Worm (Caenorhabditis elegans): Measurements from ENCODE around the gene skr-16.

The skr-16 gene

DNA sequence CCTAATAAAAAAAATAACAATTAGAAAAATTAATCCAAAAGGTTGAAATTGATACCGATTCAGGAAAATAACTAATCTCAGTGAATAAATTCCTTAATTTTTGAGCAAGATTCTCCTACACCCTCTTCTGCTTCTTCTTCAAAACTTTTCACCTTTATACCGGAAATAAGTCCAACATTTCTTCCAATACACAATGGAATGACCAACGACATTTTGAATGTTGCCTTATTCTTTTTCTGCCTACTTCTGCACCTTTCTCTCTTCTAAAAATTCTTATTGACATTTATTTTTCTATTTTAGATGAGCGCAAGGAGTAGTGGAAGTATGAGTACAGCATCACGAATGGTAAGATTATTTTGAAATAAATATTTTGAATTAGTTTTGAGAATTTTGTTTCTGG is 28.3 kb downstream of the skr-16 start, which contains the start of gene unc-8:
TSS of gene unc-8 (plus strand) at position 301 of the 400 bp plus-strand sequence.
- TF ChIP-seq pax-3 (tag; optimal IDR thresholded peaks at IDR 0.05) (no peak), fkh-8 (tag; optimal IDR thresholded peaks at IDR 0.05) (no peak), mab-9 (GFP tag; IDR thresholded peaks at IDR 0.05) (no peak), lin-15B (tag; optimal IDR thresholded peaks at IDR 0.05) (no peak), ztf-4 (tag; optimal IDR thresholded peaks at IDR 0.05) (no peak), nhr-90 (tag; optimal IDR thresholded peaks at IDR 0.05; ENCODE audit: poor library complexity) (no peak), blmp-1 (tag; optimal IDR thresholded peaks at IDR 0.05) (no peak)

DNA sequence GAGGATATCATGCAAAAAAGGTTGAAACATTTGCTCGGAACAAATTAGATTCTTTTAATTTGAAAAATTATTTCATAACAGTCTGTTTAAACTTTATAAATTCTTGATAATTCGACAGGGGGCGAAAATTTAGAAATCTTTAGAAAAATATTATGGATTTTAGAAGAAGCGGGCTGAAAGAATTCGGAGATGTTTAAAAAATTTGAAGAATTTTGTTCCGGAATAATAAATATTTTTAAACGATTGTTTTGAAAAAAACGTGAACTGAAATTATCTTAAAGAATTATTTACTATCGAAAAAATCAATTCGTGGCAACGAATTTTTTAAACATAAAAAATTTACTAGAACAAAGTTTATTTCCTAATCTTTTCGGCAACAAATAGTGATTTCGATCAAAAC is 35.2 kb downstream of the skr-16 start, which contains the start of gene R13A1.3:
TSS of gene R13A1.3 (plus strand) at position 301 of the 400 bp plus-strand sequence.
- TF ChIP-seq unc-86 (tag; optimal IDR thresholded peaks at IDR 0.05) (no peak), lin-13 (GFP tag; optimal IDR thresholded peaks at IDR 0.05) (no peak), grh-1 (GFP tag; IDR thresholded peaks at IDR 0.05) (no peak), hlh-4 (tag; optimal IDR thresholded peaks at IDR 0.05) (no peak), F16B12.6 (tag; optimal IDR thresholded peaks at IDR 0.05) (no peak)

DNA sequence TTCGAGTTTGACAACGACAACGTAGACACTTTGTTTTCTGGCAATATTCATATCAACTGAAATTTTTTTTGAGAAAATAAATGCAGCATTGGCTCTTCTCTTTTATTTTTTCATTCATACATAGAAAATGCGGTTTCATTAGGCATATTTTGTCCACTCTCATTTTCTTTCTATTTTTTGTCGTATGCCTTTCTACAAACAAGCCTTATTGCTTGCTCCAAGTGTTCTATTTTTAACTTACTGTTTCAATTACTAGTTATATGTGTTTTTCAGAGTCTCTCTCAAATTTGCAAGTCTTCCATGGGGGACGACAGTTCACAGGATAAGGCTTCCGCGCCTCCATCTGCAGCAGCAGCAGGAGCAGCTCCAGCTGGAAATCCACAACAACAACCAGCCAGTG is 37.5 kb downstream of the skr-16 start, which contains the start of gene kcc-1:
TSS of gene kcc-1 (plus strand) at position 301 of the 400 bp plus-strand sequence.
- no peak for TF ChIP-seq fkh-4 (tag; optimal IDR thresholded peaks at IDR 0.05; ENCODE audit: borderline replicate concordance)
- no peak for TF ChIP-seq skn-1 (tag; optimal IDR thresholded peaks at IDR 0.05)
- TF ChIP-seq elt-2 (tag; optimal IDR thresholded peaks at IDR 0.05): no peak

DNA sequence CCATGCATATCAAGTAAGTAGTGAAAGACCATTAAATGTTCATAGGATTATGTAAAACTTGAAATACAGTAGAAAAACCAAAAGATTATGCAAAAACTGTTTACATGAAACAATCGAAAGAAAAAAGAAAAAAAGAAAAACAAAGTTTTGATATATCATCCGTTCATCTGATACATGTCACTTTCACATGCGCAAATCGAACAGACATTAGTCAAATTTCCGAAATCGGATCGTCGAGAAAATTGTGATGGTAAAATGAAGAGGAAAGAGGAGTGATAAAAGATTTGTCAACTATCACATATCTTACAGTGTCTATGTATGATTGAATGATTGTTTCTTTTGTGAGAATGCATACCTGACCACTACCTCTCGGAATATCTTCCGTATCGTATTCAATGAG is 40.5 kb downstream of the skr-16 start:
- no peak for TF ChIP-seq elt-3 (tag; optimal IDR thresholded peaks at IDR 0.05)
- peak; percentile 90 for TF ChIP-seq blmp-1 (tag; optimal IDR thresholded peaks at IDR 0.05)
- no peak for TF ChIP-seq zag-1 (tag; optimal IDR thresholded peaks at IDR 0.05)
- TF ChIP-seq C16A3.4 (tag; optimal IDR thresholded peaks at IDR 0.05): no peak
- TF ChIP-seq egl-13 (tag; optimal IDR thresholded peaks at IDR 0.05): no peak
- no peak for TF ChIP-seq lin-39 (tag; optimal IDR thresholded peaks at IDR 0.05)
- no peak for TF ChIP-seq snu-23 (GFP tag; optimal IDR thresholded peaks at IDR 0.05)
- TF ChIP-seq sptf-1 (tag; optimal IDR thresholded peaks at IDR 0.05): no peak
- no peak for TF ChIP-seq efl-1 (optimal IDR thresholded peaks at IDR 0.05)
- peak in 1 of 2 experiments; percentile 43 for TF ChIP-seq efl-1 (GFP tag; optimal IDR thresholded peaks at IDR 0.05 in 1 of 2)
- TF ChIP-seq skn-1 (tag; optimal IDR thresholded peaks at IDR 0.05): no peak

DNA sequence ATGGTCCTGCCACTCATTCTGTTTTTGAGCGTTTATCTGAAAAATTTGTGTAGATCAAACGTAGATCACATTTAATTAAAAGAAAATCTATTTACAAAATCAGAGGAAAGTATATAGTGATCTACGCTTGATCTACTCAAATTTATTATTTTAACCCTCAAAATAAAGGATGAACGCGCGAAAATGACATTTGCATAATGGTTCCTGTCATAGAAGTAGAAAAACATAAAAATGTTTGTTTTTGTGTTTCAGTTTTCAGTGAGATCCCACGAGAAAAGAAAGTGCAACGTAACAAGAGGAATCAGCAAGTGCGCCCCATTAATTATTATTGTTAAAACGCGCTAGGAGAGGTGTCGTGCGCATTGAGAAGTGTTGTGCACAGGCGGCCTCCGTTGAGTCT is 42.8 kb downstream of the skr-16 start:
- no peak for TF ChIP-seq mdl-1 (tag; optimal IDR thresholded peaks at IDR 0.05)

DNA sequence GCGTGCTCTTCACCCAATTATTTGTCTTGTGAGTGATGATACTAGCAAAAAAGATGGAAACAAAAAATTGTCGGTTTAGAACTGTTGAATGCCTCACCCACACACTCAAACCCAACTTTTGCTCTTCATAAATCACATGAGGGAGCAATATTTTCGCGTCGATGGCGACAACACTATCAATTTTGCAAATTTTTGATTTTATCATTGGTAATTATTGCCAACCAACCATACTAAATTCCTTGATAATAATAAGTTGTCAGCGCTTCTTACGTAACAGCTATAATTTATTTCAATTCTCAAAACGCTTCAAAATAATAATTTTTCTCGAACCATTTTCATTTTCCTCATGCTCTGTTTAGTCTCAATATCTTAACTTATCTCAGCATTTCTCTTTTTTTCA is 44.3 kb downstream of the skr-16 start:
- no peak for TF ChIP-seq sox-4 (tag; optimal IDR thresholded peaks at IDR 0.05)
- peak in 1 of 2 experiments; percentile 14 for TF ChIP-seq lin-35 (GFP tag; optimal IDR thresholded peaks at IDR 0.05)

DNA sequence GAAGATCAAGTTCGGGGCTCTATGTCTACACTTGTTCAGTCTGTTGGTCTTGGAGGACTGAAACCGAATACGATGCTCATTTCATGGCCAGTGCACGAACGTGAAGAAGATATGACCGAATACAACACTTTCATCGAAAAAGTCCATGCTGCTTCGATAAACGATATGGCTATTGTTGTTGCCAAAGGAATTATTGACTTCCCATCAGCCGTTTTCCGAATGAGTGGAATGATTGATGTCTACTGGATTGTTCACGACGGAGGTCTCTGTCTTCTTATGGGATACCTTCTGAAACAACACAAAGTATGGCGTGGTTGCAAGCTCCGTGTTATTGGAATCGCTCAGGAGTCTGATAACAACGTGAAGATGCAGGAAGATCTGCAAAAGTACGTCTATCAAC is 47.7 kb downstream of the skr-16 start:
- TF ChIP-seq lin-14 (GFP tag; optimal IDR thresholded peaks at IDR 0.05): no peak
- TF ChIP-seq ama-1 (optimal IDR thresholded peaks at IDR 0.05): no peak
- TF ChIP-seq fkh-4 (tag; optimal IDR thresholded peaks at IDR 0.05; ENCODE audit: borderline replicate concordance): no peak
- no peak for TF ChIP-seq mef-2 (tag; optimal IDR thresholded peaks at IDR 0.05)
- TF ChIP-seq aly-2 (tag; optimal IDR thresholded peaks at IDR 0.05): no peak
- TF ChIP-seq pax-3 (tag; optimal IDR thresholded peaks at IDR 0.05): no peak
- no peak for TF ChIP-seq unc-30 (tag; optimal IDR thresholded peaks at IDR 0.05)
- TF ChIP-seq nhr-84 (tag; optimal IDR thresholded peaks at IDR 0.05): no peak
- no peak for TF ChIP-seq lsy-2 (tag; optimal IDR thresholded peaks at IDR 0.05)
